Worm (Caenorhabditis elegans): ENCODE measurements around the gene nhr-147.

The nhr-147 gene

DNA sequence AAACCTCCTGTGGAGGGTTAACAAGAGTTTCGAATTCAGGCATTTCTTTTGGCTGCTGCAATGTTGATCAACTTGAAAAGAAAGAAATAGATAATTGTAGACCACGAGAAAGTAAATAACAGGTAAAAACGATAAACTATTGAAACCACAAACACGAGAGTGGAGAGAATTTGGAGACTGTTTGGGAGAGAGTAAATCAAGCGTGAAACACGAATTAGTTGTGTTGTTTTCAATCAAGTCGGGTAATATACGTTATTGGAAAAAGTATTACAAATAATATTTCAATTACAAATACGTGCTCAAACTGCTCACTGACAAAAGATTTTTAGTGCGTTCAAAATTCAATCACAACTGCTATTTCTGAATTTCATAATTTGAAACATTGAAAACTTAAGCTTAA is 35.4 kb downstream of the nhr-147 start, which contains the start of gene C03G6.17:
Gene C03G6.17 (minus strand): TSS at position 101 of the 400 bp plus-strand sequence.
- TF ChIP-seq mep-1 (tag; optimal IDR thresholded peaks at IDR 0.05) (no peak), grh-1 (GFP tag; IDR thresholded peaks at IDR 0.05) (no peak), unc-62 (GFP tag; optimal IDR thresholded peaks at IDR 0.05) (no peak), snpc-4 (tag; optimal IDR thresholded peaks at IDR 0.05) (no peak), blmp-1 (tag; optimal IDR thresholded peaks at IDR 0.05) (peak; percentile 22), ztf-11 (tag; optimal IDR thresholded peaks at IDR 0.05) (no peak), nhr-19 (GFP tag; conservative IDR thresholded peaks at IDR 0.05) (no peak), ama-1 (optimal IDR thresholded peaks at IDR 0.05) (no peak), ceh-82 (tag; optimal IDR thresholded peaks at IDR 0.05) (no peak), nhr-85 (tag) (peak; percentile 63)

DNA sequence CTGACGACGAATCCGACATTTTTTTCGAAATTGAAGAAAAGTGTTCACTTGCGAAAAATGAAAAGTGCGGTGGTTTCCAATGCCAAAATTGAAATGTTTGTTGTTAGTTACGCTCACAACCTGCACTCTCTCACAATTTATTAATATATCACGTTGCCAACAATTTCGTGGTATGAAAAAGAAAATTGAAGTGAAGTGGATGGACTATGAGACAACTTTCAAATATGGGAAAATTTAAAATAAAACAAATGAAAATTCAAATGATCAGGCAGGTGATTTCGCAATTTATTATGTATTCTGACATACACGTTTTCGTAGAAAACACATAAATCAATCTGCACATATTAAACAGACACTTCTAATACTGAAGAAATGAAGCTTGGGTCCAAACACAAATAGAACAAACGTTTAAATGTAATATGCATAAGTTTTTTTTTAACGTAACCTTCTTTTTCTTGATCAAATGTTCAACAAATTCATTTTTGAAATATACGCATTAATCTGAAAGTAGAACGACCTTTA is 40.5 kb downstream of the nhr-147 start, which contains the start of gene srp-6:
Gene srp-6 (minus strand): TSS at position 51 of the 522 bp plus-strand sequence.
- TF ChIP-seq unc-62 (GFP tag; optimal IDR thresholded peaks at IDR 0.05): no peak
- no peak for TF ChIP-seq sox-4 (tag; optimal IDR thresholded peaks at IDR 0.05)
- TF ChIP-seq efl-1 (optimal IDR thresholded peaks at IDR 0.05): no peak
- TF ChIP-seq efl-1 (GFP tag; optimal IDR thresholded peaks at IDR 0.05 in 1 of 2): peak in 1 of 2 experiments; percentile 5
- TF ChIP-seq lin-14 (GFP tag; optimal IDR thresholded peaks at IDR 0.05): peak; percentile 37
- peak; percentile 42 for TF ChIP-seq fkh-8 (tag; optimal IDR thresholded peaks at IDR 0.05)
- TF ChIP-seq blmp-1 (tag; optimal IDR thresholded peaks at IDR 0.05): peak; percentile 35
- peak; percentile 47 for TF ChIP-seq nhr-71 (tag; optimal IDR thresholded peaks at IDR 0.05)
- peak; percentile 57 for TF ChIP-seq hlh-4 (tag; optimal IDR thresholded peaks at IDR 0.05)

DNA sequence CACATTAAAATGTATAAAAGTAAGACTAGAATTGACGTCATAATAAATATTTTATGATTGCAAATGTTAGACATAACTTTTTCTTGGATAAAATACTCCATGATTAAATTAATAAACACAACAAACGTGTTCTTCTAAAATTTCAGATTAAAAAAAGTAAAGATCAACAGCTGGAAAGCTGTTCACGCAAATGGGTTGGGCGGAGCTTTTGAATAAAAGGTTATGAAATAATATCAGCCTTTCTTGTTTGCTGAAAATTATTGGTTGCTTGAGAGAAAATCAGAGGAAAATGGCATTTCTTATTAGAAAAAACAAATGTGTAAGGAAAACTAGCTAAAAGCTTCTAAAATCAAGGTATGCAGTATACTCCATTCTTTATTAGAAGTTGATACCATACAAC is 42.2 kb downstream of the nhr-147 start, which contains the start of gene C02H6.3:
Gene C02H6.3 (minus strand): TSS at position 101 of the 400 bp plus-strand sequence.
- TF ChIP-seq nhr-28 (tag; optimal IDR thresholded peaks at IDR 0.05) (no peak), tlp-1 (tag; optimal IDR thresholded peaks at IDR 0.05) (no peak), fkh-4 (tag; optimal IDR thresholded peaks at IDR 0.05; ENCODE audit: borderline replicate concordance) (no peak), tbx-2 (tag; optimal IDR thresholded peaks at IDR 0.05) (no peak), nhr-20 (tag; optimal IDR thresholded peaks at IDR 0.05) (no peak)

ce11 chrV:7389771-7390170 is 44.2 kb downstream of the nhr-147 start, which contains the start of gene C02H6.1:
Gene C02H6.1 (minus strand): TSS chrV:7389871.
- no peak for TF ChIP-seq ceh-8 (GFP tag; optimal IDR thresholded peaks at IDR 0.05)
- TF ChIP-seq ceh-82 (tag; optimal IDR thresholded peaks at IDR 0.05): no peak
- TF ChIP-seq ceh-90 (tag; optimal IDR thresholded peaks at IDR 0.05): no peak
- no peak for TF ChIP-seq aly-2 (tag; optimal IDR thresholded peaks at IDR 0.05)
- TF ChIP-seq egl-27 (tag; optimal IDR thresholded peaks at IDR 0.05): no peak
- no peak for TF ChIP-seq nhr-11 (tag; optimal IDR thresholded peaks at IDR 0.05)
- TF ChIP-seq lin-39 (tag; optimal IDR thresholded peaks at IDR 0.05): no peak
- no peak for TF ChIP-seq jun-1 (tag; optimal IDR thresholded peaks at IDR 0.05)
- TF ChIP-seq irx-1 (tag; optimal IDR thresholded peaks at IDR 0.05): no peak
- no peak for TF ChIP-seq nhr-71 (tag; optimal IDR thresholded peaks at IDR 0.05)
- no peak for TF ChIP-seq ets-5 (GFP tag; IDR thresholded peaks at IDR 0.05)
- TF ChIP-seq mef-2 (tag; optimal IDR thresholded peaks at IDR 0.05): no peak
- no peak for TF ChIP-seq unc-130 (tag; optimal IDR thresholded peaks at IDR 0.05)
- TF ChIP-seq mdl-1 (tag; optimal IDR thresholded peaks at IDR 0.05): no peak
- no peak for TF ChIP-seq ceh-88 (GFP tag; IDR thresholded peaks at IDR 0.05)
- TF ChIP-seq lin-13 (GFP tag; optimal IDR thresholded peaks at IDR 0.05): no peak
- TF ChIP-seq elt-2 (tag; optimal IDR thresholded peaks at IDR 0.05): no peak
- TF ChIP-seq blmp-1 (tag; optimal IDR thresholded peaks at IDR 0.05): no peak
